Fruit fly (Drosophila melanogaster): ENCODE data around the gene Esp.

Esp gene

DNA sequence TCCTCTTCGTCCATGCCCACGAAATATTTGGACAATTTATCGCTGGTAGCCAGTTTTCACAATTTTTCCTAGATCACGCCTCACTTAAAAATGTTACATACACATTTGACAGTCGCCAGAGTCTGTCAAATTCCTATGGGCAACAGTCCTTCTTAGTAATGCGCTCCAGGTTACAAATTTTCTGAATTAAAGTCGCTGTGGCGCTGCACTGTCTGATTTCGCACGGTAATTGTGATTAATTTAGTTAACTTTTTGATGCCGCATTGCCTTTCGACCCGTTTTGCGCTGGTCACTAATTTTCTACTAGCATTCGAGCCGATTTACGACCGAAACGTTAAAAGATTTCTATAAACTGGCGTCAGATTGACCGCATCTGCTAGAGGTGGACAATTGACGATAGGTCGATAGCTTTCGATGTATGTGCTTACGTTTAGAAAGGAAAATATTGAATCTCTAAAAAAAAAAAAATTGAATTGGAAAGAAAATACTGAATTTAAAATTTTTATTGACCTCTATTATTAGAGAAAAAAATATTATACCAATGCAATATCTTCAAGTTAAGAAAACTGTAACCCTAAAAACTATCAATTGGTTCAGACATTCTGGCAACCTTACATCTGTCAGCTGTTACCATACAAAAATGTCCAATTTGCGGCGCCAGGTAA, 28.0 kb upstream of the Esp start, which contains the start of the genes lili and CG34150:
Gene lili (minus strand): TSS at position 376 of the 665 bp plus-strand sequence.
Gene CG34150 (plus strand): TSS at position 626 of the 665 bp plus-strand sequence.
- TF ChIP-seq ap (GFP tag; IDR thresholded peaks at IDR 0.05) (0 out of 2 replicates have a peak, but pooled peaks have one; percentile 18), CG9609 (GFP tag; optimal IDR thresholded peaks at IDR 0.05) (peak; percentile 69), az2 (GFP tag; optimal IDR thresholded peaks at IDR 0.05) (peak; percentile 80), CG5953 (GFP tag; IDR thresholded peaks at IDR 0.05) (peak; percentile 33; the same call in 1 of the 2 replicates), Mad (GFP tag; optimal IDR thresholded peaks at IDR 0.05) (peak; percentile 87), pb (GFP tag; optimal IDR thresholded peaks at IDR 0.05) (no peak), CG6854 (GFP tag; optimal IDR thresholded peaks at IDR 0.05) (no peak), HLH4C (GFP tag; IDR thresholded peaks at IDR 0.05; ENCODE audit: partially characterized antibody) (peak; percentile 71; the same call in 2 of the 3 replicates), chn (GFP tag; optimal IDR thresholded peaks at IDR 0.05) (peak; percentile 78), nmo (GFP tag; optimal IDR thresholded peaks at IDR 0.05) (peak; percentile 82), lmd (GFP tag; IDR thresholded peaks at IDR 0.05) (peak; percentile 61; the same call in 1 of the 2 replicates), Adf1 (GFP tag; IDR thresholded peaks at IDR 0.05) (peak; percentile 44), dm (GFP tag; optimal IDR thresholded peaks at IDR 0.05) (peak; percentile 30), CG12744 (GFP tag; optimal IDR thresholded peaks at IDR 0.05) (peak; percentile 72), al (GFP tag; IDR thresholded peaks at IDR 0.05) (peak; percentile 69), trh (GFP tag; optimal IDR thresholded peaks at IDR 0.05) (peak; percentile 26), B-H1 (GFP tag; IDR thresholded peaks at IDR 0.05) (no peak; the same call in 2 of the 3 replicates), CG3847 (GFP tag; IDR thresholded peaks at IDR 0.05) (peak; percentile 89), Ada2b (GFP tag; IDR thresholded peaks at IDR 0.05) (peak; percentile 63; the same call in 1 of the 2 replicates), CG9932 (GFP tag; IDR thresholded peaks at IDR 0.05) (peak; percentile 88), CG9437 (GFP tag; optimal IDR thresholded peaks at IDR 0.05) (peak; percentile 95), CG15696 (tag; optimal IDR thresholded peaks at IDR 0.05) (peak; percentile 82), CG11093 (GFP tag; IDR thresholded peaks at IDR 0.05) (peak; percentile 44; the same call in 1 of the 3 replicates), Fer3 (tag; optimal IDR thresholded peaks at IDR 0.05) (peak; percentile 75), CG1529 (GFP tag; optimal IDR thresholded peaks at IDR 0.05) (peak; percentile 46), CG2875 (GFP tag; optimal IDR thresholded peaks at IDR 0.05) (no peak), dysf (GFP tag; IDR thresholded peaks at IDR 0.05) (peak; percentile 66), TFAM (GFP tag; optimal IDR thresholded peaks at IDR 0.05) (no peak), CG9727 (GFP tag; optimal IDR thresholded peaks at IDR 0.05) (peak; percentile 72), tll (GFP tag; optimal IDR thresholded peaks at IDR 0.05) (peak in 1 of 2 experiments; percentile 9), Ets97D (GFP tag; optimal IDR thresholded peaks at IDR 0.05) (peak; percentile 76), hb (GFP tag; IDR thresholded peaks at IDR 0.05; ENCODE audit: partially characterized antibody) (peak; percentile 67; the same call in 1 of the 3 replicates), CG4820 (GFP tag; optimal IDR thresholded peaks at IDR 0.05) (peak; percentile 74), Hmr (GFP tag; optimal IDR thresholded peaks at IDR 0.05) (peak; percentile 58), pan (optimal IDR thresholded peaks at IDR 0.05) (no peak), pan (GFP tag; optimal IDR thresholded peaks at IDR 0.05 in 1 of 2, IDR thresholded peaks at IDR 0.05 in 1 of 2) (peak in 1 of 2 experiments; percentile 67), CG11504 (tag; optimal IDR thresholded peaks at IDR 0.05) (peak; percentile 76), ato (GFP tag; IDR thresholded peaks at IDR 0.05; ENCODE audit: partially characterized antibody) (peak; percentile 58; the same call in 1 of the 2 replicates), fd3F (GFP tag; optimal IDR thresholded peaks at IDR 0.05) (peak; percentile 67), CG12219 (GFP tag; optimal IDR thresholded peaks at IDR 0.05) (no peak), CG11085 (GFP tag; IDR thresholded peaks at IDR 0.05) (peak; percentile 62), sug (tag; optimal IDR thresholded peaks at IDR 0.05) (peak; percentile 82), fd64A (GFP tag; optimal IDR thresholded peaks at IDR 0.05) (no peak), E2f2 (GFP tag; IDR thresholded peaks at IDR 0.05) (peak; percentile 76), CG13894 (tag; optimal IDR thresholded peaks at IDR 0.05) (peak; percentile 80), scrt (GFP tag; optimal IDR thresholded peaks at IDR 0.05) (peak; percentile 70), insv (GFP tag; optimal IDR thresholded peaks at IDR 0.05) (peak in 1 of 2 experiments; percentile 32), CoRest (tag; optimal IDR thresholded peaks at IDR 0.05) (peak; percentile 85), pros (GFP tag; optimal IDR thresholded peaks at IDR 0.05) (no peak)
